Fruit fly (Drosophila melanogaster): ENCODE measurements around the gene APC7.
A peak's percentile ranks its signal among the peaks of the same experiment; 100 is the strongest.

Gene APC7

DNA sequence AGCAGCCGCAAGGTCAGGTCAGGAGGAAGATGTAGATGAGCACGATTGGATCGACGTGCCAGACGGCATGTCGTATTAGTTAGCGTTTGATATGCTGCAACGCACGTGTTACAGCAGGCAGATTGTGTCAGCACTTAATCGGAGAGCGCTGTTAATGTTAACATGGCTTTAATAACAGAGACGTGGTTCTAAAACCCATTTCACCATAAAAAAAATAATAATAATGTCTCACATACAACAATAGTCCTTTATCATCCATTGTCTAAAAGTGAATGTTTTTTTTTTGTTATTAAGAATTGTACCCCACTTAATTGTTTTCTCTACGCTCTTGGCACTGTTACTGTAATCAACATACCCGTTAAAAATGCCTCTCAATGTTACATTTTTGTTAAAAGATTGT, 2.3 kb downstream of the APC7 start (continued):
- TF ChIP-seq CG9437 (GFP tag; optimal IDR thresholded peaks at IDR 0.05) (no peak), CG2875 (GFP tag; optimal IDR thresholded peaks at IDR 0.05) (no peak), nerfin-1 (tag; optimal IDR thresholded peaks at IDR 0.05) (peak; percentile 47), CG9876 (GFP tag; optimal IDR thresholded peaks at IDR 0.05) (no peak), bigmax (GFP tag; optimal IDR thresholded peaks at IDR 0.05) (no peak), CG14860 (GFP tag; IDR thresholded peaks at IDR 0.05; ENCODE audit: partially characterized antibody) (no peak), abd-A (tag; optimal IDR thresholded peaks at IDR 0.05) (no peak), pan (optimal IDR thresholded peaks at IDR 0.05) (no peak), pan (GFP tag; optimal IDR thresholded peaks at IDR 0.05 in 1 of 2, IDR thresholded peaks at IDR 0.05 in 1 of 2) (peak in 1 of 2 experiments; percentile 99), Fer2 (tag; optimal IDR thresholded peaks at IDR 0.05) (peak; percentile 81), dmrt99B (tag; optimal IDR thresholded peaks at IDR 0.05) (peak; percentile 91), pnt (GFP tag; optimal IDR thresholded peaks at IDR 0.05) (peak; percentile 84), ap (GFP tag; IDR thresholded peaks at IDR 0.05) (peak; percentile 72), dm (GFP tag; optimal IDR thresholded peaks at IDR 0.05) (no peak), btn (GFP tag; optimal IDR thresholded peaks at IDR 0.05) (peak; percentile 50), fd102C (GFP tag; optimal IDR thresholded peaks at IDR 0.05) (no peak), HHEX (GFP tag; optimal IDR thresholded peaks at IDR 0.05) (peak; percentile 88), CG6683 (GFP tag; optimal IDR thresholded peaks at IDR 0.05) (peak; percentile 83), CG13624 (GFP tag; optimal IDR thresholded peaks at IDR 0.05) (peak; percentile 91), stwl (tag; optimal IDR thresholded peaks at IDR 0.05) (peak; percentile 67), PHDP (tag; optimal IDR thresholded peaks at IDR 0.05) (no peak), ERR (GFP tag; optimal IDR thresholded peaks at IDR 0.05) (peak; percentile 89), Ssrp (tag; optimal IDR thresholded peaks at IDR 0.05) (peak; percentile 65), CG8944 (GFP tag; optimal IDR thresholded peaks at IDR 0.05) (no peak), Xbp1 (GFP tag; optimal IDR thresholded peaks at IDR 0.05) (no peak), CG17829 (tag; optimal IDR thresholded peaks at IDR 0.05) (peak; percentile 60), CG12071 (GFP tag; optimal IDR thresholded peaks at IDR 0.05) (peak; percentile 78), ara (GFP tag; IDR thresholded peaks at IDR 0.05) (peak; percentile 98), trh (GFP tag; optimal IDR thresholded peaks at IDR 0.05) (peak; percentile 33), Pdp1 (GFP tag; optimal IDR thresholded peaks at IDR 0.05) (peak; percentile 87 to 90), MTF-1 (GFP tag; optimal IDR thresholded peaks at IDR 0.05; ENCODE audit: borderline replicate concordance) (peak; percentile 74), knrl (GFP tag; IDR thresholded peaks at IDR 0.05; ENCODE audit: partially characterized antibody) (peak; percentile 30; the same call in 1 of the 3 replicates), CG5180 (GFP tag; optimal IDR thresholded peaks at IDR 0.05) (peak; percentile 54), ATbp (GFP tag; optimal IDR thresholded peaks at IDR 0.05) (peak; percentile 76), Dll (GFP tag; IDR thresholded peaks at IDR 0.05; ENCODE audit: partially characterized antibody) (no peak), amos (GFP tag; IDR thresholded peaks at IDR 0.05; ENCODE audit: partially characterized antibody) (peak; percentile 57), CrebB (tag; optimal IDR thresholded peaks at IDR 0.05) (no peak), CG18619 (GFP tag; optimal IDR thresholded peaks at IDR 0.05) (no peak), ftz-f1 (GFP tag; optimal IDR thresholded peaks at IDR 0.05) (peak; percentile 62), CG6175 (GFP tag; IDR thresholded peaks at IDR 0.05) (peak; percentile 95), B-H1 (GFP tag; IDR thresholded peaks at IDR 0.05) (peak; percentile 98), Hr3 (GFP tag; optimal IDR thresholded peaks at IDR 0.05) (no peak), Hand (GFP tag; optimal IDR thresholded peaks at IDR 0.05) (no peak), CG10366 (GFP tag; IDR thresholded peaks at IDR 0.05) (no peak), CG10565 (GFP tag; optimal IDR thresholded peaks at IDR 0.05) (peak; percentile 76), Gsc (GFP tag; IDR thresholded peaks at IDR 0.05) (peak; percentile 82), gce (GFP tag; IDR thresholded peaks at IDR 0.05) (peak; percentile 97), CG15696 (tag; optimal IDR thresholded peaks at IDR 0.05) (peak; percentile 61), lilli (GFP tag; optimal IDR thresholded peaks at IDR 0.05) (peak; percentile 95), CG4404 (GFP tag; IDR thresholded peaks at IDR 0.05) (peak; percentile 90)

All from whole organism, embryonic.